Fruit fly (Drosophila melanogaster) whole organism, prepupa: ENCODE measurements around the gene CG3071.

ENCODE experiments used
- Blimp-1 ChIP-seq: fragments of 200-800 bp; sonication (Bioruptor generic); optimal IDR thresholded peaks from 3 replicates; lab custom pipeline; 2017; ENCODE audit warnings: missing biosample characterization, missing genetic modification characterization, mild to moderate bottlenecking, moderate library complexity, missing genetic modification reagents
- CG10631 ChIP-seq: fragments of 200-800 bp; sonication (Bioruptor generic); optimal IDR thresholded peaks from 2 replicates; lab custom pipeline; 2016; ENCODE audit warnings: missing biosample characterization, missing genetic modification characterization
- CG10669 ChIP-seq: fragments of 200-800 bp; sonication (Bioruptor generic); optimal IDR thresholded peaks from 3 replicates; lab custom pipeline; 2018; ENCODE audit warnings: missing biosample characterization, mild to moderate bottlenecking, missing genetic modification characterization, moderate library complexity
- CG11294 ChIP-seq: fragments of 200-800 bp; sonication (Bioruptor generic); IDR thresholded peaks from 2 replicates; pipeline ENCODE4 v1.3.6; 2022; ENCODE audit warnings: missing biosample characterization, missing genetic modification characterization
- CG11902 ChIP-seq: fragments of 200-800 bp; sonication (Bioruptor generic); optimal IDR thresholded peaks from 3 replicates; lab custom pipeline; 2016; ENCODE audit warnings: missing biosample characterization, missing genetic modification characterization
- CG15336 ChIP-seq: fragments of 200-800 bp; sonication (Bioruptor generic); IDR thresholded peaks from 2 replicates; pipeline ENCODE4 v1.3.6; 2022; ENCODE audit warnings: missing biosample characterization, missing genetic modification characterization
- CG1621 ChIP-seq: fragments of 200-800 bp; sonication (Bioruptor generic); optimal IDR thresholded peaks from 3 replicates; lab custom pipeline; 2018; ENCODE audit warnings: missing biosample characterization, mild to moderate bottlenecking, missing genetic modification characterization
- CG16779 ChIP-seq: fragments of 200-800 bp; sonication (Bioruptor generic); optimal IDR thresholded peaks from 3 replicates; lab custom pipeline; 2017; ENCODE audit warnings: missing biosample characterization, mild to moderate bottlenecking, missing genetic modification characterization
- CG32006 ChIP-seq: fragments of 200-800 bp; sonication (Bioruptor generic); optimal IDR thresholded peaks from 3 replicates; lab custom pipeline; 2017; ENCODE audit warnings: missing biosample characterization, mild to moderate bottlenecking, missing genetic modification characterization
- CG34406 ChIP-seq: fragments of 200-800 bp; sonication (Bioruptor generic); optimal IDR thresholded peaks from 3 replicates; lab custom pipeline; 2016; ENCODE audit warnings: missing biosample characterization, missing genetic modification characterization
- CG3919 ChIP-seq: fragments of 200-800 bp; sonication (Bioruptor generic); optimal IDR thresholded peaks from 3 replicates; lab custom pipeline; 2016; ENCODE audit warnings: missing biosample characterization, missing genetic modification characterization
- CG4318 ChIP-seq: fragments of 200-800 bp; sonication (Bioruptor generic); optimal IDR thresholded peaks from 3 replicates; lab custom pipeline; 2017; ENCODE audit warnings: missing biosample characterization, mild to moderate bottlenecking, missing genetic modification characterization
- CG6163 ChIP-seq: fragments of 200-800 bp; sonication (Bioruptor generic); IDR thresholded peaks from 3 replicates; pipeline ENCODE4 v1.3.6; 2022; ENCODE audit warnings: missing biosample characterization, missing genetic modification characterization
- CG6808 ChIP-seq: fragments of 200-800 bp; sonication (Bioruptor generic); optimal IDR thresholded peaks from 3 replicates; lab custom pipeline; 2017; ENCODE audit warnings: missing biosample characterization, missing genetic modification characterization, mild to moderate bottlenecking, moderate library complexity, missing genetic modification reagents
- CG6854 ChIP-seq: fragments of 200-800 bp; sonication (Bioruptor generic); optimal IDR thresholded peaks from 2 replicates; lab custom pipeline; 2017; ENCODE audit warnings: missing biosample characterization, mild to moderate bottlenecking, missing genetic modification characterization
- CG7368 ChIP-seq: fragments of 200-800 bp; sonication (Bioruptor generic); optimal IDR thresholded peaks from 3 replicates; lab custom pipeline; 2016; ENCODE audit warnings: missing biosample characterization, missing genetic modification characterization
- CG8119 ChIP-seq: fragments of 200-800 bp; sonication (Bioruptor generic); IDR thresholded peaks from 3 replicates; pipeline ENCODE4 v1.3.6; 2022; ENCODE audit warnings: missing biosample characterization, missing genetic modification characterization
- CG8319 ChIP-seq: fragments of 200-800 bp; sonication (Bioruptor generic); optimal IDR thresholded peaks from 3 replicates; lab custom pipeline; 2016; ENCODE audit warnings: missing biosample characterization, missing genetic modification characterization
- CG8632 ChIP-seq: fragments of 200-800 bp; sonication (Bioruptor generic); optimal IDR thresholded peaks from 3 replicates; lab custom pipeline; 2016; ENCODE audit warnings: missing biosample characterization, missing genetic modification characterization
- CG9139 ChIP-seq: fragments of 200-800 bp; sonication (Bioruptor generic); optimal IDR thresholded peaks from 3 replicates; lab custom pipeline; 2017; ENCODE audit warnings: missing biosample characterization, mild to moderate bottlenecking, missing genetic modification characterization
- Eip75B ChIP-seq: fragments of 200-800 bp; sonication (Bioruptor generic); optimal IDR thresholded peaks from 3 replicates; lab custom pipeline; 2016; ENCODE audit warnings: missing biosample characterization, missing genetic modification characterization
- Eip78C ChIP-seq: fragments of 200-800 bp; sonication (Bioruptor generic); peaks from one replicate; lab custom pipeline; 2016; ENCODE audit warnings: missing biosample characterization, missing genetic modification characterization
- Eip93F ChIP-seq: fragments of 200-800 bp; sonication (Bioruptor generic); optimal IDR thresholded peaks from 2 replicates; lab custom pipeline; 2016; ENCODE audit warnings: missing biosample characterization, mild to moderate bottlenecking, missing genetic modification characterization
- Ets21C ChIP-seq: fragments of 200-800 bp; sonication (Bioruptor generic); optimal IDR thresholded peaks from 3 replicates; lab custom pipeline; 2016; ENCODE audit warnings: missing biosample characterization, missing genetic modification characterization
- Ets96B ChIP-seq: fragments of 200-800 bp; optimal IDR thresholded peaks from 2 replicates; lab custom pipeline; 2019; ENCODE audit warnings: missing biosample characterization, mild to moderate bottlenecking, missing genetic modification characterization, moderate library complexity
- Gug ChIP-seq: fragments of 200-800 bp; sonication (Bioruptor generic); IDR thresholded peaks from 2 replicates; pipeline ENCODE4 v1.3.6; 2022; ENCODE audit warnings: missing biosample characterization, missing genetic modification characterization
- Hr39 ChIP-seq: fragments of 200-800 bp; sonication (Bioruptor generic); optimal IDR thresholded peaks from 2 replicates; lab custom pipeline; 2016; ENCODE audit warnings: missing biosample characterization, missing genetic modification characterization
- Hr4 ChIP-seq: fragments of 200-800 bp; sonication (Bioruptor generic); optimal IDR thresholded peaks from 3 replicates; lab custom pipeline; 2016; ENCODE audit warnings: missing biosample characterization, missing genetic modification characterization
- Lpt ChIP-seq: fragments of 200-800 bp; sonication (Bioruptor generic); optimal IDR thresholded peaks from 3 replicates; lab custom pipeline; 2016; ENCODE audit warnings: missing biosample characterization, missing genetic modification characterization
- Met ChIP-seq: fragments of 200-800 bp; sonication (Bioruptor generic); optimal IDR thresholded peaks from 3 replicates; lab custom pipeline; 2016; ENCODE audit warnings: missing biosample characterization, missing genetic modification characterization
- OdsH ChIP-seq: fragments of 200-800 bp; sonication (Bioruptor generic); optimal IDR thresholded peaks from 3 replicates; lab custom pipeline; 2016; ENCODE audit warnings: missing biosample characterization, missing genetic modification characterization
- Smox ChIP-seq: fragments of 200-800 bp; sonication (Bioruptor generic); optimal IDR thresholded peaks from 3 replicates; lab custom pipeline; 2016; ENCODE audit warnings: missing biosample characterization, missing genetic modification characterization
- Sox102F ChIP-seq: fragments of 200-800 bp; sonication (Bioruptor generic); optimal IDR thresholded peaks from 2 replicates; lab custom pipeline; 2016; ENCODE audit warnings: missing biosample characterization, mild to moderate bottlenecking, missing genetic modification characterization
- Sox14 ChIP-seq: fragments of 200-800 bp; sonication (Bioruptor generic); optimal IDR thresholded peaks from 3 replicates; lab custom pipeline; 2016; ENCODE audit warnings: missing biosample characterization, missing genetic modification characterization
- Sox15 ChIP-seq: fragments of 200-800 bp; sonication (Bioruptor generic); optimal IDR thresholded peaks from 3 replicates; lab custom pipeline; 2016; ENCODE audit warnings: missing biosample characterization, missing genetic modification characterization
- achi ChIP-seq: fragments of 200-800 bp; sonication (Bioruptor generic); optimal IDR thresholded peaks from 3 replicates; lab custom pipeline; 2016; ENCODE audit warnings: missing biosample characterization, missing genetic modification characterization
- cyc ChIP-seq: fragments of 200-800 bp; sonication (Bioruptor generic); optimal IDR thresholded peaks from 3 replicates; lab custom pipeline; 2016; ENCODE audit warnings: missing biosample characterization, missing genetic modification characterization
- dac ChIP-seq: fragments of 200-800 bp; sonication (Bioruptor generic); optimal IDR thresholded peaks from 2 replicates; lab custom pipeline; 2017; ENCODE audit warnings: missing biosample characterization, mild to moderate bottlenecking, missing genetic modification characterization
- dsx ChIP-seq: fragments of 200-800 bp; optimal IDR thresholded peaks from 3 replicates; lab custom pipeline; 2019; ENCODE audit warnings: missing biosample characterization, mild to moderate bottlenecking, missing genetic modification characterization, moderate library complexity; ENCODE audit not compliant: poor library complexity, severe bottlenecking
- eg ChIP-seq: fragments of 200-800 bp; sonication (Bioruptor generic); IDR thresholded peaks from 3 replicates; pipeline ENCODE4 v1.3.6; 2022; ENCODE audit warnings: missing biosample characterization, missing genetic modification characterization
- esn ChIP-seq: fragments of 200-800 bp; sonication (Bioruptor generic); optimal IDR thresholded peaks from 2 replicates; lab custom pipeline; 2016; ENCODE audit warnings: missing biosample characterization, mild to moderate bottlenecking, missing genetic modification characterization, moderate library complexity
- fd59A ChIP-seq: fragments of 200-800 bp; sonication (Bioruptor generic); optimal IDR thresholded peaks from 2 replicates; lab custom pipeline; 2017; ENCODE audit warnings: missing biosample characterization, mild to moderate bottlenecking, missing genetic modification characterization, missing genetic modification reagents
- fkh ChIP-seq: fragments of 200-800 bp; sonication (Bioruptor generic); optimal IDR thresholded peaks from 3 replicates; lab custom pipeline; 2017; ENCODE audit warnings: missing biosample characterization, mild to moderate bottlenecking, missing genetic modification characterization, moderate library complexity
- lz ChIP-seq: fragments of 200-800 bp; sonication (Bioruptor generic); optimal IDR thresholded peaks from 3 replicates; lab custom pipeline; 2016; ENCODE audit warnings: missing biosample characterization, missing genetic modification characterization
- net ChIP-seq: fragments of 200-800 bp; sonication (Bioruptor generic); optimal IDR thresholded peaks from 3 replicates; lab custom pipeline; 2016; ENCODE audit warnings: missing biosample characterization, missing genetic modification characterization
- pdm3 ChIP-seq: fragments of 200-800 bp; sonication (Bioruptor generic); optimal IDR thresholded peaks from 3 replicates; lab custom pipeline; 2016; ENCODE audit warnings: missing biosample characterization, missing genetic modification characterization
- salr ChIP-seq, 2 experiments: fragments of 200-800 bp; sonication (Bioruptor generic); optimal IDR thresholded peaks; 3 replicates each; lab custom pipeline; 2016 to 2018; ENCODE audit warnings: missing biosample characterization in 2 of 2, missing genetic modification characterization in 2 of 2, mild to moderate bottlenecking in 1 of 2
- spab ChIP-seq: fragments of 200-800 bp; sonication (Bioruptor generic); optimal IDR thresholded peaks from 2 replicates; lab custom pipeline; 2017; ENCODE audit warnings: missing biosample characterization, mild to moderate bottlenecking, missing genetic modification characterization, missing genetic modification reagents
- ss ChIP-seq, 2 experiments: fragments of 200-800 bp; sonication (Bioruptor generic); optimal IDR thresholded peaks; 2 replicates in 1 of 2; 3 replicates in 1 of 2; lab custom pipeline; 2017 to 2018; ENCODE audit warnings: mild to moderate bottlenecking in 2 of 2, missing biosample characterization in 2 of 2, missing genetic modification characterization in 2 of 2, moderate library complexity in 1 of 2
- topi ChIP-seq: fragments of 200-800 bp; sonication (Bioruptor generic); optimal IDR thresholded peaks from 3 replicates; lab custom pipeline; 2016; ENCODE audit warnings: missing biosample characterization, missing genetic modification characterization
- vri ChIP-seq: fragments of 200-800 bp; sonication (Bioruptor generic); optimal IDR thresholded peaks from 3 replicates; lab custom pipeline; 2016; ENCODE audit warnings: missing biosample characterization, mild to moderate bottlenecking, missing genetic modification characterization

CG3071 gene

DNA sequence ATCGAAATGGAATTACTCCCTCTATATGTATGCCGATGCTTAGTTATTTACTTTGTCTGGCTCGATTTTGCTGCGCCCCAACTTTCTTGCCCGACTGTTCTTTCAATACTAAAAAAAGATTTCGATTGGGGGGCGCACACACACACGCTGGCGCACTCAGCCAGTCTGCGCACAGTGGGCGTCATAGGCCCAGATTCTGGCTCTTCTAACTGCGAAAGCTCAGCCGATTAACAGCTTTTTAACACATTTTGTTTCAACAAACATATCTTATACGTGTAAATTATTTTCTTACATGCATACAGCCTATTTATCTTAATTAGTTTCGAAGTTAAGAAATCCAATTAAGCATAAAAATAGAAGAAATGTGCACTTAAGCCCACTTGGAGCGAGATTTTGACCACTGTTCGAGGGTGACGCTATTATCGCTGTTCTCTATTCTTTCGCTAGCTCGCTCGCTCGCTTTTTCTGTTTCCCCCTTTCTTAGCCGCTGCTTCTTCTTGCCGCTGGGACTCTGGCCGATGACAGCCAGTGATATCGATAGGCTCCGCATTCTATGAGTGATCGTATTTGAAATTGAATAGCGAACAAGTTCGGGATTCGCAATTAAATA is 40.4 kb upstream of the CG3071 start, which contains the start of gene Vinc:
Vinc (minus strand) TSS at position 387 of the 610 bp plus-strand sequence.
- TF ChIP-seq Ets21C (GFP tag; lab: Kevin White, UChicago) (peak; percentile 68), Eip75B (GFP tag; lab: Kevin White, UChicago) (peak; percentile 94), CG15336 (GFP tag; lab: Robert Waterston, UW) (peak; percentile 77), ss (GFP tag; optimal IDR thresholded peaks at IDR 0.05; lab: Kevin White, UChicago) (peak; percentile 89 to 93), Ets96B (tag; lab: Kevin White, UChicago) (peak; percentile 90), CG10669 (GFP tag; lab: Kevin White, UChicago) (peak; percentile 93), eg (GFP tag; lab: Robert Waterston, UW) (peak; percentile 86), Gug (GFP tag; lab: Robert Waterston, UW) (peak; percentile 82), CG6854 (peak; percentile 80), CG11294 (GFP tag; lab: Robert Waterston, UW) (peak; percentile 66; the same call in 1 of the 2 replicates), Sox14 (GFP tag; lab: Kevin White, UChicago) (peak; percentile 82), Met (GFP tag; lab: Kevin White, UChicago) (peak; percentile 92), topi (GFP tag; lab: Kevin White, UChicago) (peak; percentile 90), Eip93F (GFP tag; lab: Kevin White, UChicago) (peak; percentile 85), fkh (GFP tag; lab: Kevin White, UChicago) (peak; percentile 95), salr (GFP tag; optimal IDR thresholded peaks at IDR 0.05; lab: Kevin White, UChicago) (peak in 1 of 2 experiments; percentile 37), spab (GFP tag; lab: Kevin White, UChicago) (peak; percentile 87), CG4318 (GFP tag; lab: Kevin White, UChicago) (no peak), Hr39 (GFP tag; lab: Kevin White, UChicago) (peak; percentile 79), dsx (GFP tag; lab: Kevin White, UChicago) (peak; percentile 89), CG11902 (GFP tag; lab: Kevin White, UChicago) (peak; percentile 79), dac (GFP tag; lab: Kevin White, UChicago) (peak; percentile 58), CG8119 (GFP tag; lab: Robert Waterston, UW) (peak; percentile 84), Sox15 (peak; percentile 67), CG1621 (tag; lab: Kevin White, UChicago) (peak; percentile 73), Blimp-1 (GFP tag; lab: Kevin White, UChicago) (peak; percentile 71), esn (GFP tag; lab: Kevin White, UChicago) (peak; percentile 84), achi (GFP tag; lab: Kevin White, UChicago) (no peak), Sox102F (GFP tag; lab: Kevin White, UChicago) (no peak), Lpt (GFP tag; lab: Kevin White, UChicago) (peak; percentile 70), CG3919 (peak; percentile 90), Smox (GFP tag; lab: Kevin White, UChicago) (no peak), CG32006 (GFP tag; lab: Kevin White, UChicago) (peak; percentile 78), CG9139 (GFP tag; lab: Kevin White, UChicago) (peak; percentile 75), lz (peak; percentile 77), CG8319 (peak; percentile 85), fd59A (GFP tag; lab: Kevin White, UChicago) (peak; percentile 69), Eip78C (GFP tag; lab: Kevin White, UChicago) (peak; percentile 97), CG16779 (tag; lab: Kevin White, UChicago) (peak; percentile 91), CG10631 (no peak), CG8632 (peak; percentile 84), vri (GFP tag; lab: Kevin White, UChicago) (peak; percentile 56), pdm3 (GFP tag; lab: Kevin White, UChicago) (no peak), CG7368 (GFP tag; lab: Kevin White, UChicago) (peak; percentile 93), OdsH (GFP tag; lab: Kevin White, UChicago) (no peak), CG6163 (GFP tag; lab: Robert Waterston, UW) (peak; percentile 84), CG6808 (GFP tag; lab: Kevin White, UChicago) (peak; percentile 93), cyc (GFP tag; lab: Kevin White, UChicago) (peak; percentile 88), CG34406 (peak; percentile 73), net (GFP tag; lab: Kevin White, UChicago) (peak; percentile 89), Hr4 (no peak)
